Fruit fly (Drosophila melanogaster) whole organism, embryonic: ENCODE results near the gene Pfdn2.

Experiments used
- Bdp1 ChIP-seq: fragments of 200-800 bp; sonication (Bioruptor generic); optimal IDR thresholded peaks from 3 replicates; lab custom pipeline; 2016; ENCODE audit warnings: missing biosample characterization, missing genetic modification characterization
- CG10267 ChIP-seq: fragments of 200-800 bp; sonication (Bioruptor generic); optimal IDR thresholded peaks from 2 replicates; lab custom pipeline; 2018; ENCODE audit warnings: missing biosample characterization, mild to moderate bottlenecking, missing genetic modification characterization, moderate library complexity
- CG11696 ChIP-seq: fragments of 200-800 bp; sonication (Bioruptor generic); IDR thresholded peaks from 2 replicates; pipeline ENCODE4 v1.3.6; 2022; ENCODE audit warnings: missing biosample characterization, missing genetic modification characterization
- CG1233 ChIP-seq: fragments of 200-800 bp; sonication (Bioruptor generic); optimal IDR thresholded peaks from 4 replicates; lab custom pipeline; 2018; ENCODE audit warnings: missing biosample characterization, mild to moderate bottlenecking, missing genetic modification characterization
- CG13424 ChIP-seq: fragments of 200-800 bp; sonication (Bioruptor generic); optimal IDR thresholded peaks from 2 replicates; lab custom pipeline; 2019; ENCODE audit warnings: missing biosample characterization, mild to moderate bottlenecking, missing genetic modification characterization, moderate library complexity
- CG13624 ChIP-seq: fragments of 200-800 bp; sonication (Bioruptor generic); optimal IDR thresholded peaks from 2 replicates; lab custom pipeline; 2016; ENCODE audit warnings: missing biosample characterization, missing genetic modification characterization
- CG14050 ChIP-seq: fragments of 200-800 bp; sonication (Bioruptor generic); IDR thresholded peaks from 3 replicates; pipeline ENCODE4 v1.3.6; 2022; ENCODE audit warnings: missing biosample characterization, missing genetic modification characterization
- CG15696 ChIP-seq: fragments of 200-800 bp; sonication (Bioruptor generic); optimal IDR thresholded peaks from 2 replicates; lab custom pipeline; 2019; ENCODE audit warnings: missing biosample characterization, mild to moderate bottlenecking, missing genetic modification characterization, moderate library complexity
- CG1603 ChIP-seq: fragments of 200-800 bp; sonication (Bioruptor generic); optimal IDR thresholded peaks from 2 replicates; lab custom pipeline; 2019; ENCODE audit warnings: missing biosample characterization, mild to moderate bottlenecking, missing genetic modification characterization, moderate library complexity
- CG17568 ChIP-seq: fragments of 200-800 bp; sonication (Bioruptor generic); optimal IDR thresholded peaks from 2 replicates; lab custom pipeline; 2018; ENCODE audit warnings: missing biosample characterization, mild to moderate bottlenecking, missing genetic modification characterization, moderate library complexity
- CG31365 ChIP-seq: fragments of 200-800 bp; sonication (Bioruptor generic); optimal IDR thresholded peaks from 2 replicates; lab custom pipeline; 2018; ENCODE audit warnings: missing biosample characterization, mild to moderate bottlenecking, missing genetic modification characterization
- CG3163 ChIP-seq: fragments of 200-800 bp; sonication (Bioruptor generic); optimal IDR thresholded peaks from 3 replicates; lab custom pipeline; 2016; ENCODE audit warnings: missing biosample characterization, missing genetic modification characterization
- CG4360 ChIP-seq: fragments of 200-800 bp; sonication (Bioruptor generic); IDR thresholded peaks from 2 replicates; pipeline ENCODE4 v1.3.6; 2022; ENCODE audit warnings: missing biosample characterization, missing genetic modification characterization
- CG6254 ChIP-seq: fragments of 200-800 bp; sonication (Bioruptor generic); optimal IDR thresholded peaks from 3 replicates; lab custom pipeline; 2017; ENCODE audit warnings: mild to moderate bottlenecking, missing biosample characterization, missing genetic modification reagents, missing genetic modification characterization
- CG7271 ChIP-seq: fragments of 200-800 bp; sonication (Bioruptor generic); optimal IDR thresholded peaks from 2 replicates; lab custom pipeline; 2018; ENCODE audit warnings: missing biosample characterization, mild to moderate bottlenecking, missing genetic modification characterization, moderate library complexity
- CG7357 ChIP-seq: fragments of 200-800 bp; sonication (Bioruptor generic); IDR thresholded peaks from 3 replicates; pipeline ENCODE4 v1.3.6; 2022; ENCODE audit warnings: missing biosample characterization, missing genetic modification characterization
- CG7372 ChIP-seq: fragments of 200-800 bp; sonication (Bioruptor generic); IDR thresholded peaks from 2 replicates; pipeline ENCODE4 v1.3.6; 2022; ENCODE audit warnings: missing biosample characterization, missing genetic modification characterization
- CG7928 ChIP-seq: fragments of 200-800 bp; sonication (Bioruptor generic); optimal IDR thresholded peaks from 2 replicates; lab custom pipeline; 2017; ENCODE audit warnings: missing biosample characterization, mild to moderate bottlenecking, missing genetic modification characterization
- CG9215 ChIP-seq: fragments of 200-800 bp; sonication (Bioruptor generic); IDR thresholded peaks from 2 replicates; pipeline ENCODE4 v1.3.6; 2022; ENCODE audit warnings: missing biosample characterization, missing genetic modification characterization
- CG9932 ChIP-seq: fragments of 200-800 bp; sonication (Bioruptor generic); IDR thresholded peaks from 2 replicates; pipeline ENCODE4 v1.3.6; 2022; ENCODE audit warnings: missing biosample characterization, missing genetic modification characterization
- Camta ChIP-seq: fragments of 200-800 bp; sonication (Bioruptor generic); optimal IDR thresholded peaks from 2 replicates; lab custom pipeline; 2016; ENCODE audit warnings: missing biosample characterization, missing genetic modification characterization
- Dek ChIP-seq: fragments of 200-800 bp; sonication (Bioruptor generic); optimal IDR thresholded peaks from 3 replicates; lab custom pipeline; 2019; ENCODE audit warnings: missing biosample characterization, mild to moderate bottlenecking, missing genetic modification characterization, moderate library complexity
- Dip3 ChIP-seq: fragments of 200-800 bp; sonication (Bioruptor generic); optimal IDR thresholded peaks from 3 replicates; lab custom pipeline; 2016; ENCODE audit warnings: missing biosample characterization, missing genetic modification characterization
- H2.0 ChIP-seq: fragments of 200-800 bp; sonication (Bioruptor generic); IDR thresholded peaks from 2 replicates; pipeline ENCODE4 v1.3.6; 2022; ENCODE audit warnings: missing biosample characterization, missing genetic modification characterization
- HLH54F ChIP-seq: fragments of 200-800 bp; sonication (Bioruptor generic); optimal IDR thresholded peaks from 3 replicates; lab custom pipeline; 2016; ENCODE audit warnings: missing biosample characterization, missing genetic modification characterization
- Kr ChIP-seq: fragments of 200-800 bp; sonication (Bioruptor generic); optimal IDR thresholded peaks from 2 replicates; lab custom pipeline; 2017; ENCODE audit warnings: missing biosample characterization, mild to moderate bottlenecking, missing genetic modification characterization
- Mes4 ChIP-seq: fragments of 200-800 bp; sonication (Bioruptor generic); optimal IDR thresholded peaks from 2 replicates; lab custom pipeline; 2016; ENCODE audit warnings: missing biosample characterization, missing genetic modification characterization
- NC2α ChIP-seq: fragments of 200-800 bp; sonication (Bioruptor generic); optimal IDR thresholded peaks from 2 replicates; lab custom pipeline; 2016; ENCODE audit warnings: missing biosample characterization, missing genetic modification characterization
- Opbp ChIP-seq: fragments of 200-800 bp; sonication (Bioruptor generic); IDR thresholded peaks from 3 replicates; pipeline ENCODE4 v1.3.6; 2022; ENCODE audit warnings: missing biosample characterization, missing genetic modification characterization; ENCODE audit not compliant: partially characterized antibody
- Spps ChIP-seq: fragments of 200-800 bp; sonication (Bioruptor generic); optimal IDR thresholded peaks from 2 replicates; lab custom pipeline; 2018; ENCODE audit warnings: missing biosample characterization, mild to moderate bottlenecking, missing genetic modification characterization
- Tbp ChIP-seq: fragments of >200 bp; optimal IDR thresholded peaks from 2 replicates; lab custom pipeline; 2018; ENCODE audit warnings: missing biosample characterization, missing genetic modification characterization
- Vsx1 ChIP-seq: fragments of 200-800 bp; sonication (Bioruptor generic); optimal IDR thresholded peaks from 2 replicates; lab custom pipeline; 2017; ENCODE audit warnings: missing biosample characterization, mild to moderate bottlenecking, missing genetic modification characterization, missing genetic modification reagents
- ci ChIP-seq: fragments of 200-800 bp; sonication (Bioruptor generic); IDR thresholded peaks from 3 replicates; pipeline ENCODE4 v1.3.6; 2022; ENCODE audit warnings: missing biosample characterization, missing genetic modification characterization
- crc ChIP-seq: fragments of 200-800 bp; sonication (Bioruptor generic); optimal IDR thresholded peaks from 2 replicates; lab custom pipeline; 2016; ENCODE audit warnings: missing biosample characterization, missing genetic modification characterization
- cwo ChIP-seq: fragments of 200-800 bp; sonication (Bioruptor generic); optimal IDR thresholded peaks from 3 replicates; lab custom pipeline; 2017; ENCODE audit warnings: missing biosample characterization, missing genetic modification characterization, mild to moderate bottlenecking, moderate library complexity, missing genetic modification reagents
- exex ChIP-seq: fragments of 200-800 bp; sonication (Bioruptor generic); optimal IDR thresholded peaks from 4 replicates; lab custom pipeline; 2018; ENCODE audit warnings: missing biosample characterization, mild to moderate bottlenecking, missing genetic modification characterization, moderate library complexity
- insv ChIP-seq, 2 experiments: fragments of 200-800 bp; sonication (Bioruptor generic); optimal IDR thresholded peaks; 3 replicates each; lab custom pipeline; 2016 to 2018; ENCODE audit warnings: missing biosample characterization in 2 of 2, missing genetic modification characterization in 2 of 2
- ken ChIP-seq: fragments of 200-800 bp; sonication (Bioruptor generic); IDR thresholded peaks from 3 replicates; pipeline ENCODE4 v1.3.6; 2022; ENCODE audit warnings: missing biosample characterization, missing genetic modification characterization
- nerfin-1 ChIP-seq: fragments of 200-800 bp; sonication (Bioruptor generic); optimal IDR thresholded peaks from 3 replicates; lab custom pipeline; 2019; ENCODE audit warnings: missing biosample characterization, mild to moderate bottlenecking, missing genetic modification characterization, moderate library complexity
- onecut ChIP-seq: fragments of 200-800 bp; sonication (Bioruptor generic); IDR thresholded peaks from 2 replicates; pipeline ENCODE4 v1.3.6; 2022; ENCODE audit warnings: missing biosample characterization, missing genetic modification characterization
- pum ChIP-seq: fragments of 200-800 bp; sonication (Bioruptor generic); optimal IDR thresholded peaks from 2 replicates; lab custom pipeline; 2016; ENCODE audit warnings: missing biosample characterization, missing genetic modification characterization
- ranshi ChIP-seq: fragments of 200-800 bp; sonication (Bioruptor generic); IDR thresholded peaks from 2 replicates; pipeline ENCODE4 v1.3.6; 2022; ENCODE audit warnings: missing biosample characterization, missing genetic modification characterization
- sima ChIP-seq: fragments of 200-800 bp; sonication (Bioruptor generic); optimal IDR thresholded peaks from 2 replicates; lab custom pipeline; 2016; ENCODE audit warnings: missing biosample characterization, missing genetic modification characterization
- tap ChIP-seq: fragments of 200-800 bp; optimal IDR thresholded peaks from 3 replicates; lab custom pipeline; 2019; ENCODE audit warnings: missing biosample characterization, mild to moderate bottlenecking, missing genetic modification characterization, moderate library complexity
- tgo ChIP-seq: fragments of 200-800 bp; sonication (Bioruptor generic); IDR thresholded peaks from 3 replicates; pipeline ENCODE4 v1.3.6; 2022; ENCODE audit warnings: missing biosample characterization, missing genetic modification characterization
- tll ChIP-seq, 2 experiments: fragments of 200-800 bp in 1 of 2; fragments of >200 bp in 1 of 2; sonication (Bioruptor generic) in 1 of 2; optimal IDR thresholded peaks; 2 replicates each; lab custom pipeline; 2017 to 2019; ENCODE audit warnings: missing biosample characterization in 2 of 2, missing genetic modification characterization in 2 of 2, mild to moderate bottlenecking in 1 of 2, moderate library complexity in 1 of 2
- tx ChIP-seq: fragments of 200-800 bp; sonication (Bioruptor generic); optimal IDR thresholded peaks from 2 replicates; lab custom pipeline; 2016; ENCODE audit warnings: missing biosample characterization, missing genetic modification characterization
- yki ChIP-seq: fragments of >200 bp; optimal IDR thresholded peaks from 3 replicates; lab custom pipeline; 2018
- z ChIP-seq: fragments of 200-800 bp; sonication (Bioruptor generic); IDR thresholded peaks from 3 replicates; pipeline ENCODE4 v1.3.6; 2022; ENCODE audit warnings: missing biosample characterization, missing genetic modification characterization
- zfh2 ChIP-seq: fragments of 200-800 bp; sonication (Bioruptor generic); optimal IDR thresholded peaks from 2 replicates; lab custom pipeline; 2016; ENCODE audit warnings: missing biosample characterization, missing genetic modification characterization

Gene Pfdn2

DNA sequence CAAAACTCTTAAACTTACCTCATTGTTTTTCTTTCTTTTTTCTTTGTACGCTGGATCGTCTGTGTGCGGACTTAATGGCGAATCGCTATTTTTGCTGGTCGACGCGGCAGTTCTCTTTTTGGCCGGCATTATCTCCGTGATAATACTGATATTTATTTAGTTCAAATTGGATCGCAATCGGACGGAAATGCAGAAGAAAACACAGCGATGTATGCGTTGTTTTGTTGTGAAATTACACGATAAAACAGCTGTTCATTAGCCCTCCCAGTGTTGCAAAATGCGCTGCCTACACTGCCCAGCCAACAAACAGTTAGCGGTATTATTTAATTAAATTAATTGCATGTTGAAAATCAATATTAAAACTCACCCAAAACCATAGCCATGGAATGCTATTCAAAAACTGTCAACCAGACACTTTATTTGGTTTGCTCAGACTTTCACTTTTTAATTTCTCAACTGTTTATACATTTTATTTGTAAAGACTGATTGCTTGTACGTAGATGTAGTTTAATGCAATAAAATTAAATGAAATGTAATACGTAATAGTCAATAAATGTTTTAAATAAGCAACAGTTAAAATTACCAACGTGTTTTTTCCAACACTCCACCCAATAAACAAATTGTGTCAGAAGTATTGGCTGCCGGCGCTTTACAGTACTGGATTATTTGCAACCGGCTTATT is 23.9 kb upstream of the Pfdn2 start, which contains the start of the genes Irbp18 and APP-BP1 (continued):
- TF ChIP-seq nerfin-1 (tag; lab: Kevin White, UChicago), result peak; percentile 87
- TF ChIP-seq tap (tag; lab: Kevin White, UChicago), result peak; percentile 84
- TF ChIP-seq CG1233, result peak; percentile 94
- TF ChIP-seq CG11696 (GFP tag; lab: Robert Waterston, UW), result peak; percentile 65
- peak; percentile 55 for TF ChIP-seq CG7271 (tag; lab: Kevin White, UChicago)
- 0 out of 2 replicates have a peak, but pooled peaks have one; percentile 30 for TF ChIP-seq CG4360 (GFP tag; lab: Robert Waterston, UW)
- TF ChIP-seq insv (GFP tag; optimal IDR thresholded peaks at IDR 0.05; lab: Kevin White, UChicago), result peak in 1 of 2 experiments; percentile 74
- TF ChIP-seq Spps (tag; lab: Kevin White, UChicago), result peak; percentile 87
- peak; percentile 96 for TF ChIP-seq HLH54F
- peak; percentile 76 for TF ChIP-seq H2.0 (GFP tag; lab: Robert Waterston, UW)
- peak; percentile 92 for TF ChIP-seq tx (GFP tag; lab: Kevin White, UChicago)
- TF ChIP-seq Opbp, result no peak
- TF ChIP-seq exex, result peak; percentile 72
- peak; percentile 96 for TF ChIP-seq Dip3
- TF ChIP-seq CG3163, result peak; percentile 80
- TF ChIP-seq CG13624 (GFP tag; lab: Kevin White, UChicago), result peak; percentile 95
- peak; percentile 66; the same call in 2 of the 3 replicates for TF ChIP-seq CG7357
- TF ChIP-seq z (GFP tag; lab: Robert Waterston, UW), result 0 out of 3 replicates have a peak, but pooled peaks have one; percentile 27
- TF ChIP-seq tll (GFP tag; optimal IDR thresholded peaks at IDR 0.05; lab: Kevin White, UChicago), result peak in 1 of 2 experiments; percentile 37
- TF ChIP-seq CG7928 (GFP tag; lab: Kevin White, UChicago), result peak; percentile 69
- peak; percentile 84 for TF ChIP-seq CG6254
- peak; percentile 69 for TF ChIP-seq CG31365 (tag; lab: Kevin White, UChicago)
- peak; percentile 88 for TF ChIP-seq CG1603
- TF ChIP-seq CG9932 (GFP tag; lab: Robert Waterston, UW), result peak; percentile 89
- no peak for TF ChIP-seq Tbp
- TF ChIP-seq CG15696 (tag; lab: Kevin White, UChicago), result peak; percentile 73
- TF ChIP-seq ken (GFP tag; lab: Robert Waterston, UW), result peak; percentile 79
- TF ChIP-seq Camta (GFP tag; lab: Kevin White, UChicago), result peak; percentile 94
- TF ChIP-seq CG17568 (GFP tag; lab: Kevin White, UChicago), result peak; percentile 87
- no peak for TF ChIP-seq yki
- peak; percentile 92 for TF ChIP-seq Dek (tag; lab: Kevin White, UChicago)
- peak; percentile 98 for TF ChIP-seq CG10267
- peak; percentile 87 for TF ChIP-seq ranshi (GFP tag; lab: Robert Waterston, UW)
- TF ChIP-seq zfh2 (GFP tag; lab: Kevin White, UChicago), result peak; percentile 96
- TF ChIP-seq CG14050 (GFP tag; lab: Robert Waterston, UW), result peak; percentile 74
- peak; percentile 84 for TF ChIP-seq CG7372 (GFP tag; lab: Robert Waterston, UW)
- peak; percentile 90 for TF ChIP-seq Mes4 (GFP tag; lab: Kevin White, UChicago)
- peak; percentile 65 for TF ChIP-seq onecut (GFP tag; lab: Robert Waterston, UW)
- TF ChIP-seq sima (GFP tag; lab: Kevin White, UChicago), result peak; percentile 41
- peak; percentile 85 for TF ChIP-seq tgo (GFP tag; lab: Robert Waterston, UW)
- TF ChIP-seq NC2α (GFP tag; lab: Kevin White, UChicago), result peak; percentile 84
- no peak for TF ChIP-seq Kr (GFP tag; lab: Kevin White, UChicago)
- TF ChIP-seq Bdp1 (GFP tag; lab: Kevin White, UChicago), result peak; percentile 90
- peak; percentile 91 for TF ChIP-seq crc (GFP tag; lab: Kevin White, UChicago)
- TF ChIP-seq CG9215 (GFP tag; lab: Robert Waterston, UW), result peak; percentile 86
- TF ChIP-seq CG13424 (tag; lab: Kevin White, UChicago), result peak; percentile 90
- peak; percentile 84 for TF ChIP-seq Vsx1 (GFP tag; lab: Kevin White, UChicago)
- peak; percentile 84 for TF ChIP-seq ci (GFP tag; lab: Robert Waterston, UW)
- peak; percentile 90 for TF ChIP-seq cwo (GFP tag; lab: Kevin White, UChicago)
- peak; percentile 93 for TF ChIP-seq pum (GFP tag; lab: Kevin White, UChicago)
